Worm (Caenorhabditis elegans): ENCODE measurements around the gene bus-8B.

DNA sequence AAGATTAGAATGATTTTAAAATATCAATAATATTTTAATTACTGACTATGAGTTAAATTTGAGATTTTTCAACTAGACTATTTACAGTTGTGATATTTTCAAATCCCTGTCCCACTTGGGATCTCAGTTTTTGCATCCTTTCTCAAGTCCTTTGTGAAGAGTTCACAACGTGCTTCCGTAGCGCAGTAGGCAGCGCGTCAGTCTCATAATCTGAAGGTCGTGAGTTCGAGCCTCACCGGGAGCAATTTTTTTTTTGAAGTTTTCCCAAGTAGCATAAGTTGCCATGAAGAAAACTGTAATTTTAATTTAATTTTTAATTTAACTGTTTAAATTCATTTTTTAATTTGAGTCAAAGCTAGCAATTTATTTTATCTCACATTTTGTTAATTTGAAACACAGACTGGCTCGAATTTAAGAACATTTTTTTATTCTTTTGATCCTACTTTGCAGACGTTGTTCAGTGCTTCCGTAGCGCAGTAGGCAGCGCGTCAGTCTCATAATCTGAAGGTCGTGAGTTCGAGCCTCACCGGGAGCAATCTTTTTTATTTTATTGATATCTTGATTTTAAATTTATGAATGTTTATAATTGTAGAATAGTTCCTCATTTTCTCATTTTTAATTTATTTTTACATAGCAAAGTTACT, 7.7 kb upstream of the bus-8B start:
- TF ChIP-seq mep-1 (tag; optimal IDR thresholded peaks at IDR 0.05) (no peak), nhr-12 (tag; optimal IDR thresholded peaks at IDR 0.05) (no peak), nhr-28 (tag; optimal IDR thresholded peaks at IDR 0.05) (no peak), bed-3 (GFP tag; optimal IDR thresholded peaks at IDR 0.05) (no peak), ces-1 (GFP tag; optimal IDR thresholded peaks at IDR 0.05) (no peak), unc-62 (GFP tag; optimal IDR thresholded peaks at IDR 0.05) (no peak), lsy-2 (tag; optimal IDR thresholded peaks at IDR 0.05) (no peak)
